Fruit fly (Drosophila melanogaster): ENCODE results near the gene CG32756.

CG32756 gene

DNA sequence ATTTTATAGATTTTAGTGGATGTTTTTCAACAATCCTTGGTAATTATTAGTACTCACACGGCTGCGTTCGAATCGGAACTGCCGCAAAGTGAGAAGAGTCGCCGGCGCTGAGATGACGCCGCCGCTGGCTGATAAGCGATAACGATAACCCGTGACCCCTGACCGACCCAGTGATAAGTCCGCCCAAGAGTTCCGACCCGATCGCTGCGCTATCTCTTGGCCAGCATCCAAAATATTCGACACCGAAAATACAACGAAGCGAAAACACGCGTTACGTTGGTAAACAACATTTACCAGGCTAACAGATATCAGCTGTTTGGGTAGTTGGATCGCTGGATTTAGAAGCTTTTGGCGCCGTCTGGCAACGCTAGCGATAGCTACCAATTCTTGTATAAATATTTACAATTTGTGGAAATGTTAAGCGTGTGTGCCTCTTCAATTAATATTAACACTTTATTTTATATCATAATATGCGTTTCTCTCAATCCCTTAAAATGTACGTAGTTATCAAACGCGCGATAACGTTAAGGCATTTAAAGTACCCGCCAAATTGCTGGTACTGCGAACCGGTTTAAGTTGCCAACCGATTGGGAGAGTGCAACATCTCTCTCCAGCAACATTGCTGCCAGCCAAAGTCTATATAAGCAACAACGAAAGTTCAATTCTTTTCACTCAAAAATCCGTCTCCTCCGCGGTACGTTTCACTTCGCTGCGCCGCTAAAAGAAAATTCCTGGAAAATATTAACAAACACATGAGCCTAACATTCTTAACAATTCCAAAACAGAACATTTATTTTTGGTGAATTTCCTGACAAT is 28.8 kb upstream of the CG32756 start, which contains the start of the genes Shmt and CG3726 (continued):
- TF ChIP-seq CG5245 (GFP tag; optimal IDR thresholded peaks at IDR 0.05) (no peak), CG17829 (tag; optimal IDR thresholded peaks at IDR 0.05) (no peak), sqz (GFP tag; optimal IDR thresholded peaks at IDR 0.05) (peak; percentile 37), CG34422 (GFP tag; IDR thresholded peaks at IDR 0.05) (no peak), eve (GFP tag; optimal IDR thresholded peaks at IDR 0.05) (no peak), CG12104 (GFP tag; optimal IDR thresholded peaks at IDR 0.05) (no peak), crp (GFP tag; optimal IDR thresholded peaks at IDR 0.05) (peak; percentile 5 to 90), usp (GFP tag; optimal IDR thresholded peaks at IDR 0.05) (no peak), Tbp (GFP tag; optimal IDR thresholded peaks at IDR 0.05) (no peak), amos (GFP tag; IDR thresholded peaks at IDR 0.05; ENCODE audit: partially characterized antibody) (peak; percentile 37; the same call in 1 of the 2 replicates), zf30C (GFP tag; optimal IDR thresholded peaks at IDR 0.05) (no peak), sug (tag; optimal IDR thresholded peaks at IDR 0.05) (peak; percentile 28), ttk (GFP tag; IDR thresholded peaks at IDR 0.05) (no peak), gro (GFP tag; optimal IDR thresholded peaks at IDR 0.05) (no peak), lab (GFP tag; optimal IDR thresholded peaks at IDR 0.05) (peak; percentile 42), CG10321 (GFP tag; IDR thresholded peaks at IDR 0.05) (no peak), caup (GFP tag; optimal IDR thresholded peaks at IDR 0.05; ENCODE audit: severe bottlenecking) (peak; percentile 9), pzg (GFP tag; optimal IDR thresholded peaks at IDR 0.05) (peak; percentile 24), kay (GFP tag; optimal IDR thresholded peaks at IDR 0.05) (no peak), nom (GFP tag; optimal IDR thresholded peaks at IDR 0.05) (peak; percentile 57), danr (GFP tag; IDR thresholded peaks at IDR 0.05) (no peak), ci (GFP tag; IDR thresholded peaks at IDR 0.05) (no peak), Hey (tag; optimal IDR thresholded peaks at IDR 0.05) (no peak), CG6791 (GFP tag; IDR thresholded peaks at IDR 0.05; ENCODE audit: partially characterized antibody) (0 out of 3 replicates have a peak, but pooled peaks have one; percentile 41), CG16813 (GFP tag; IDR thresholded peaks at IDR 0.05; ENCODE audit: partially characterized antibody) (no peak), Hr78 (GFP tag; optimal IDR thresholded peaks at IDR 0.05) (peak in 1 of 2 experiments; percentile 98), az2 (GFP tag; optimal IDR thresholded peaks at IDR 0.05) (no peak), CG11696 (GFP tag; IDR thresholded peaks at IDR 0.05) (no peak), CG8944 (GFP tag; optimal IDR thresholded peaks at IDR 0.05) (no peak), gt (GFP tag; IDR thresholded peaks at IDR 0.05) (no peak), ind (GFP tag; optimal IDR thresholded peaks at IDR 0.05) (no peak), CG11723 (GFP tag; optimal IDR thresholded peaks at IDR 0.05) (no peak), Oaz (GFP tag; IDR thresholded peaks at IDR 0.05) (no peak), CG15601 (tag; optimal IDR thresholded peaks at IDR 0.05) (no peak), CG14014 (GFP tag; IDR thresholded peaks at IDR 0.05) (no peak), Bgb (GFP tag; IDR thresholded peaks at IDR 0.05; ENCODE audit: partially characterized antibody) (peak; percentile 34; the same call in 1 of the 2 replicates), scrt (GFP tag; optimal IDR thresholded peaks at IDR 0.05) (no peak), Dek (tag; optimal IDR thresholded peaks at IDR 0.05) (no peak), CkIIα-i1 (GFP tag; IDR thresholded peaks at IDR 0.05) (no peak), CG32772 (GFP tag; IDR thresholded peaks at IDR 0.05) (no peak), dan (GFP tag; IDR thresholded peaks at IDR 0.05) (no peak), CG11247 (GFP tag; IDR thresholded peaks at IDR 0.05) (no peak), ash1 (GFP tag; optimal IDR thresholded peaks at IDR 0.05) (no peak), Blimp-1 (GFP tag; optimal IDR thresholded peaks at IDR 0.05) (no peak), CG10147 (GFP tag; optimal IDR thresholded peaks at IDR 0.05) (no peak), CG3847 (GFP tag; IDR thresholded peaks at IDR 0.05) (peak; percentile 41; the same call in 1 of the 2 replicates), stc (GFP tag; IDR thresholded peaks at IDR 0.05) (no peak), B-H2 (GFP tag; optimal IDR thresholded peaks at IDR 0.05) (no peak), pita (GFP tag; optimal IDR thresholded peaks at IDR 0.05) (peak; percentile 16)
